Worm (Caenorhabditis elegans): ENCODE results near the gene gon-1.

The gon-1 gene

DNA sequence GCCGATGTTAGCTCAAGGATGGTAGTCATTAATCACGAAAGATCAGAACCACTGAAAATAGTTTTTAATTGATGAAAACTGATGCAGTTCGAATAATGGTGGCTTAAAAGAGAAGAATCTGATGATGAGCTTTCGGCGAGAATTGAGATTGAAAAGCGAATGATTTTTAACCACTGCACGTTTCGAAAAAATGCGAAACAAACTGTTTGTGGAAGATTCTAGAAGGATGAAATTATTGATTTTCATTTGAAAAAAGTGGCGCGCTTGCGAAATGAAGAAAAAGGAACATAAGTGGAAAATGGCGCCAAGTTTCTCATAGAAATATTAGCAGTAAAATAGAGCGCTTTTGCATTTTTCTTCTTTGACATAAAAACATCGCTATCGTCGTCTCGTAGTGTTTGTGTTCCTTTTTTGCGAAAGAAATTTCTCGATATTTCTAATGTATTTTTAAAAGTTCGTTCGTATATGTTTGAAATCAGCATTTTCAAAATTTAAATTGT, 41.7 kb upstream of the gon-1 start, which contains the start of gene uba-1 (continued):
- TF ChIP-seq C17E4.6 (GFP tag; IDR thresholded peaks at IDR 0.05) = peak; percentile 77
- no peak for TF ChIP-seq K12H6.12 (tag; optimal IDR thresholded peaks at IDR 0.05)
- TF ChIP-seq gei-17 (GFP tag; optimal IDR thresholded peaks at IDR 0.05) = no peak
- no peak for TF ChIP-seq mxl-1 (tag; optimal IDR thresholded peaks at IDR 0.05)
- TF ChIP-seq Y53F4B.3 (GFP tag; IDR thresholded peaks at IDR 0.05) = no peak
- peak; percentile 42 for TF ChIP-seq die-1 (tag; optimal IDR thresholded peaks at IDR 0.05)
- TF ChIP-seq aptf-2 (GFP tag; conservative IDR thresholded peaks at IDR 0.05) = 0 out of 2 replicates have a peak, but pooled peaks have one; percentile 19
- peak; percentile 53 for TF ChIP-seq hmg-1.2 (GFP tag; IDR thresholded peaks at IDR 0.05)
- no peak for TF ChIP-seq ceh-40 (GFP tag; IDR thresholded peaks at IDR 0.05)
- TF ChIP-seq ztf-22 (GFP tag; optimal IDR thresholded peaks at IDR 0.05) = peak; percentile 31
- TF ChIP-seq rpc-1 (optimal IDR thresholded peaks at IDR 0.05) = no peak
- no peak for TF ChIP-seq rpc-1 (tag; optimal IDR thresholded peaks at IDR 0.05)
- TF ChIP-seq lsy-27 (tag; optimal IDR thresholded peaks at IDR 0.05; ENCODE audit: borderline replicate concordance, insufficient read depth) = no peak
- TF ChIP-seq F57C9.4 (tag; optimal IDR thresholded peaks at IDR 0.05) = no peak
- TF ChIP-seq F23B12.7 (tag; optimal IDR thresholded peaks at IDR 0.05; ENCODE audit: insufficient read depth) = peak; percentile 59
- TF ChIP-seq T26A5.8 (tag; optimal IDR thresholded peaks at IDR 0.05) = no peak
- TF ChIP-seq D2030.7 (GFP tag; IDR thresholded peaks at IDR 0.05) = peak; percentile 68
- TF ChIP-seq egrh-3 (GFP tag; IDR thresholded peaks at IDR 0.05) = no peak
- TF ChIP-seq Y95B8A.8 (GFP tag; IDR thresholded peaks at IDR 0.05) = no peak
- TF ChIP-seq C06A6.2 (GFP tag; conservative IDR thresholded peaks at IDR 0.05) = no peak; the same call in 1 of the 2 replicates
- TF ChIP-seq unc-62 (GFP tag; optimal IDR thresholded peaks at IDR 0.05) = no peak
- no peak for TF ChIP-seq sea-2 (GFP tag; IDR thresholded peaks at IDR 0.05)
- no peak for TF ChIP-seq Y67H2A.10 (GFP tag; conservative IDR thresholded peaks at IDR 0.05)
- TF ChIP-seq dpff-1 (tag; optimal IDR thresholded peaks at IDR 0.05) = no peak
- no peak for TF ChIP-seq ceh-100 (GFP tag; IDR thresholded peaks at IDR 0.05)
- peak; percentile 42 for TF ChIP-seq tbp1 (GFP tag; optimal IDR thresholded peaks at IDR 0.05)
- peak; percentile 24 to 30 for TF ChIP-seq let-607 (tag; optimal IDR thresholded peaks at IDR 0.05)
- no peak for TF ChIP-seq F10E7.11 (tag; optimal IDR thresholded peaks at IDR 0.05)
- no peak for TF ChIP-seq nhr-120 (GFP tag; IDR thresholded peaks at IDR 0.05)
- no peak for TF ChIP-seq fkh-3 (tag; optimal IDR thresholded peaks at IDR 0.05)
- no peak for TF ChIP-seq F57A8.1 (GFP tag; optimal IDR thresholded peaks at IDR 0.05)
- no peak for TF ChIP-seq mel-28 (tag; optimal IDR thresholded peaks at IDR 0.05; ENCODE audit: borderline replicate concordance)
- TF ChIP-seq egl-18 (GFP tag; IDR thresholded peaks at IDR 0.05) = no peak
- TF ChIP-seq nhr-27 (tag; optimal IDR thresholded peaks at IDR 0.05) = no peak
- TF ChIP-seq ceh-79 (tag; optimal IDR thresholded peaks at IDR 0.05) = no peak
- TF ChIP-seq lin-26 (GFP tag; IDR thresholded peaks at IDR 0.05) = peak; percentile 11; the same call in 1 of the 2 replicates
- TF ChIP-seq madf-6 (GFP tag; IDR thresholded peaks at IDR 0.05) = peak; percentile 94
- 0 out of 2 replicates have a peak, but pooled peaks have one; percentile 25 for TF ChIP-seq attf-6 (GFP tag; IDR thresholded peaks at IDR 0.05)
- peak; percentile 53 for TF ChIP-seq F49E8.2 (tag; optimal IDR thresholded peaks at IDR 0.05; ENCODE audit: insufficient read depth)
- TF ChIP-seq snpc-3.4 (tag; optimal IDR thresholded peaks at IDR 0.05) = peak; percentile 42
- no peak for TF ChIP-seq ztf-18 (tag; optimal IDR thresholded peaks at IDR 0.05)
- TF ChIP-seq atf-7 (tag; optimal IDR thresholded peaks at IDR 0.05) = peak; percentile 48
- TF ChIP-seq ccch-3 (GFP tag; optimal IDR thresholded peaks at IDR 0.05) = no peak
- peak; percentile 7 for TF ChIP-seq nhr-80 (tag; optimal IDR thresholded peaks at IDR 0.05)
- no peak for TF ChIP-seq lag-1 (GFP tag; IDR thresholded peaks at IDR 0.05)
- no peak for TF ChIP-seq hlh-26 (GFP tag; conservative IDR thresholded peaks at IDR 0.05)
- TF ChIP-seq xnd-1 (tag; optimal IDR thresholded peaks at IDR 0.05) = peak; percentile 75
- peak; percentile 31 for TF ChIP-seq lin-40 (tag; optimal IDR thresholded peaks at IDR 0.05)
- TF ChIP-seq Y53G8AR.9 (GFP tag; conservative IDR thresholded peaks at IDR 0.05) = peak; percentile 89
